Fruit fly (Drosophila melanogaster): ENCODE data around the gene CG33635.
A peak's percentile ranks its signal among the peaks of the same experiment; 100 is the strongest.

The CG33635 gene

DNA sequence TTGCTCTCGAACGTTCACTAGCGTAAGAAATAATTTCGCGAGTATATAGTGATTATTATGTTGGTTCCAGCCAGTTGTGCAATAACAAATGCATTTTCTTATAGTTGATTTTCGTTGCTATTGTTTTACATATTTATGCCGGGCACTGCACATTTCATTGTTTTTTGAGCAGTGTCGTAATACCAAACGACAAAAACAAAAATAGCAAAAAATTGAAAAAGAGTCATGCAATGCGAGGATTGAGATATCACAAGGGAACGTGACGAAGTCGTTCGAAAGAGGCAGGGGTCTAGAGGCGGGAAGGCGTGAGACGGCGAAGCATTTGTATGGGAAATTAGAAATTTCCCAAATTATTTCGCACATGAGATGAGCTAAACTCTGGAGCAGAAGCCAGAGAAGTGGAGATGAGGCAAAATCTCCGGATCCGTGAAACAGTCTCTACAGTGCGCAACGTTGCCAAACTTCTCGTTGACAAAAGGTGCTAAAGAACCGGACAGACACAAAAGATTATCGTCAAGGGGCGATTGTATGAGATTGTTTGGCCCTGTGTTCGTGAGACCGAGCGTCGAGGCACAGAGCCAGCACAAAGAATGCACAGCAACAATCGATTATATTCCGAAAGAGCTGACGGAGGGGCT is 6.9 kb upstream of the CG33635 start:
- TF ChIP-seq CG1832 (GFP tag; optimal IDR thresholded peaks at IDR 0.05) (no peak), Lhr (GFP tag; optimal IDR thresholded peaks at IDR 0.05) (no peak), Pdp1 (GFP tag; optimal IDR thresholded peaks at IDR 0.05) (peak in 1 of 2 experiments; percentile 35), bigmax (GFP tag; optimal IDR thresholded peaks at IDR 0.05) (no peak), scrt (GFP tag; optimal IDR thresholded peaks at IDR 0.05) (no peak), D (optimal IDR thresholded peaks at IDR 0.05) (no peak), D (GFP tag; optimal IDR thresholded peaks at IDR 0.05) (no peak), cad (GFP tag; optimal IDR thresholded peaks at IDR 0.05) (peak; percentile 30), gsb-n (tag; optimal IDR thresholded peaks at IDR 0.05) (no peak), Sin3A (optimal IDR thresholded peaks at IDR 0.05) (no peak), CG1529 (GFP tag; optimal IDR thresholded peaks at IDR 0.05) (no peak), gce (GFP tag; IDR thresholded peaks at IDR 0.05) (no peak), Opbp (GFP tag; IDR thresholded peaks at IDR 0.05; ENCODE audit: partially characterized antibody) (no peak), eyg (GFP tag; optimal IDR thresholded peaks at IDR 0.05) (no peak), her (GFP tag; optimal IDR thresholded peaks at IDR 0.05) (no peak), B-H2 (GFP tag; optimal IDR thresholded peaks at IDR 0.05) (no peak), CG6654 (GFP tag; optimal IDR thresholded peaks at IDR 0.05) (no peak), CG9215 (GFP tag; IDR thresholded peaks at IDR 0.05) (no peak), CG10267 (tag; optimal IDR thresholded peaks at IDR 0.05) (no peak), E2f1 (GFP tag; IDR thresholded peaks at IDR 0.05) (no peak), CG32767 (GFP tag; IDR thresholded peaks at IDR 0.05) (no peak), H15 (GFP tag; IDR thresholded peaks at IDR 0.05) (no peak), onecut (GFP tag; IDR thresholded peaks at IDR 0.05) (peak; percentile 87), CG3407 (GFP tag; optimal IDR thresholded peaks at IDR 0.05) (peak; percentile 99), wor (GFP tag; IDR thresholded peaks at IDR 0.05) (no peak), seq (GFP tag; IDR thresholded peaks at IDR 0.05) (no peak), sens-2 (GFP tag; IDR thresholded peaks at IDR 0.05) (no peak), MESR4 (GFP tag; optimal IDR thresholded peaks at IDR 0.05) (no peak), Meics (GFP tag; optimal IDR thresholded peaks at IDR 0.05) (peak; percentile 15), Chrac-16 (GFP tag; optimal IDR thresholded peaks at IDR 0.05) (no peak), disco-r (GFP tag; optimal IDR thresholded peaks at IDR 0.05) (no peak), Atf-2 (GFP tag; optimal IDR thresholded peaks at IDR 0.05) (no peak), CG5953 (GFP tag; IDR thresholded peaks at IDR 0.05) (no peak), Asciz (GFP tag; optimal IDR thresholded peaks at IDR 0.05) (no peak), CG12659 (GFP tag; optimal IDR thresholded peaks at IDR 0.05) (no peak), Spps (tag; optimal IDR thresholded peaks at IDR 0.05) (no peak), CG8290 (GFP tag; optimal IDR thresholded peaks at IDR 0.05) (no peak), CG8290 (tag; optimal IDR thresholded peaks at IDR 0.05) (peak in 1 of 2 experiments; percentile 7), CG10959 (GFP tag; IDR thresholded peaks at IDR 0.05) (no peak), CG18011 (GFP tag; optimal IDR thresholded peaks at IDR 0.05) (no peak), ash1 (GFP tag; optimal IDR thresholded peaks at IDR 0.05) (peak; percentile 31), CG12769 (tag; optimal IDR thresholded peaks at IDR 0.05) (peak; percentile 6), CG10431 (GFP tag; optimal IDR thresholded peaks at IDR 0.05) (no peak), CG4404 (GFP tag; IDR thresholded peaks at IDR 0.05) (no peak), psq (GFP tag; optimal IDR thresholded peaks at IDR 0.05) (no peak), CG11695 (GFP tag; IDR thresholded peaks at IDR 0.05) (no peak), CG11723 (GFP tag; optimal IDR thresholded peaks at IDR 0.05) (no peak), Med (GFP tag) (peak; percentile 63), lilli (GFP tag; optimal IDR thresholded peaks at IDR 0.05) (no peak)
